Worm (Caenorhabditis elegans) whole organism, young adult: Measurements from ENCODE around the gene C17H12.12.

ENCODE experiments used
- B0019.2 ChIP-seq: fragments of 200-800 bp; sonication (Bioruptor generic); conservative IDR thresholded peaks from 2 replicates; pipeline ENCODE4 v1.3.6; 2022; ENCODE audit warnings: missing genetic modification reagents, missing genetic modification characterization, missing compliant biosample characterization
- B0035.1 ChIP-seq: sonication (generic microtip); optimal IDR thresholded peaks from 2 replicates; lab custom pipeline; 2016; ENCODE audit warnings: missing genetic modification characterization, mild to moderate bottlenecking, missing compliant biosample characterization, missing genotype, missing genetic modification reagents
- F37B4.10 ChIP-seq: fragments of 200-800 bp; sonication (Bioruptor generic); IDR thresholded peaks from 2 replicates; pipeline ENCODE4 v1.3.6; 2022; ENCODE audit warnings: missing genetic modification characterization, missing compliant biosample characterization
- F49E8.2 ChIP-seq: sonication (generic microtip); optimal IDR thresholded peaks from 3 replicates; lab custom pipeline; 2017; ENCODE audit warnings: missing genetic modification characterization, mild to moderate bottlenecking, missing compliant biosample characterization, antibody characterized with exemption, moderate library complexity; ENCODE audit not compliant: insufficient read depth
- T07F8.4 ChIP-seq: sonication (generic microtip); optimal IDR thresholded peaks from 2 replicates; lab custom pipeline; 2016; ENCODE audit warnings: mild to moderate bottlenecking, missing genetic modification characterization, moderate library complexity, missing compliant biosample characterization
- T26A5.8 ChIP-seq: sonication (generic microtip); optimal IDR thresholded peaks from 2 replicates; lab custom pipeline; 2016; ENCODE audit warnings: missing genetic modification characterization, missing compliant biosample characterization
- aptf-2 ChIP-seq: fragments of 200-800 bp; sonication (Bioruptor generic); conservative IDR thresholded peaks from 2 replicates; pipeline ENCODE4 v1.3.6; 2022; ENCODE audit warnings: missing genetic modification reagents, missing genetic modification characterization, missing compliant biosample characterization
- attf-3 ChIP-seq: fragments of 200-800 bp; sonication (Bioruptor generic); conservative IDR thresholded peaks from 2 replicates; pipeline ENCODE4 v1.3.6; 2022; ENCODE audit warnings: missing genetic modification reagents, missing genetic modification characterization, missing compliant biosample characterization
- attf-6 ChIP-seq: fragments of 200-800 bp; sonication (Bioruptor generic); IDR thresholded peaks from 2 replicates; pipeline ENCODE4 v1.3.6; 2022; ENCODE audit warnings: missing genetic modification reagents, missing genetic modification characterization, missing compliant biosample characterization
- bed-2 ChIP-seq: fragments of 200-800 bp; sonication (Bioruptor generic); IDR thresholded peaks from 2 replicates; pipeline ENCODE4 v1.3.6; 2022; ENCODE audit warnings: missing genetic modification reagents, missing genetic modification characterization, missing compliant biosample characterization
- ceh-58 ChIP-seq: fragments of 200-800 bp; sonication (Bioruptor generic); IDR thresholded peaks from 2 replicates; pipeline ENCODE4 v1.3.6; 2022; ENCODE audit warnings: missing genetic modification characterization, missing compliant biosample characterization
- die-1 ChIP-seq: sonication (generic microtip); optimal IDR thresholded peaks from 2 replicates; lab custom pipeline; 2016; ENCODE audit warnings: missing genotype, mild to moderate bottlenecking, missing genetic modification characterization, missing compliant biosample characterization
- egrh-3 ChIP-seq: fragments of 200-800 bp; sonication (Bioruptor generic); IDR thresholded peaks from 2 replicates; pipeline ENCODE4 v1.3.6; 2022; ENCODE audit warnings: missing genetic modification reagents, missing genetic modification characterization, missing compliant biosample characterization
- ekl-4 ChIP-seq: fragments of 200-800 bp; sonication (Bioruptor generic); IDR thresholded peaks from 2 replicates; pipeline ENCODE4 v1.3.6; 2022; ENCODE audit warnings: missing genetic modification reagents, missing genetic modification characterization, missing compliant biosample characterization
- hmg-1.2 ChIP-seq: fragments of 200-800 bp; sonication (Bioruptor generic); IDR thresholded peaks from 2 replicates; pipeline ENCODE4 v1.3.6; 2022; ENCODE audit warnings: missing genetic modification reagents, missing genetic modification characterization, missing compliant biosample characterization
- hmg-20 ChIP-seq: fragments of 200-800 bp; sonication (Bioruptor generic); IDR thresholded peaks from 2 replicates; pipeline ENCODE4 v1.3.6; 2022; ENCODE audit warnings: missing genetic modification reagents, missing genetic modification characterization, missing compliant biosample characterization
- lin-40 ChIP-seq: sonication (generic microtip); optimal IDR thresholded peaks from 2 replicates; lab custom pipeline; 2016; ENCODE audit warnings: missing genetic modification characterization, mild to moderate bottlenecking, missing compliant biosample characterization, missing genotype, missing genetic modification reagents
- lin-54 ChIP-seq: fragments of 200-800 bp; sonication (Bioruptor generic); optimal IDR thresholded peaks from 2 replicates; lab custom pipeline; 2018; ENCODE audit warnings: mild to moderate bottlenecking, missing genetic modification characterization, missing compliant biosample characterization
- lsl-1 ChIP-seq: fragments of 200-800 bp; sonication (Bioruptor generic); optimal IDR thresholded peaks from 2 replicates; lab custom pipeline; 2018; ENCODE audit warnings: mild to moderate bottlenecking, missing genetic modification characterization, moderate library complexity, missing compliant biosample characterization
- madf-8 ChIP-seq: fragments of 200-800 bp; sonication (Bioruptor generic); conservative IDR thresholded peaks from 2 replicates; pipeline ENCODE4 v1.3.6; 2022; ENCODE audit warnings: missing genetic modification reagents, missing genetic modification characterization, missing compliant biosample characterization
- mes-4 ChIP-seq: sonication (generic microtip); optimal IDR thresholded peaks from 2 replicates; lab custom pipeline; 2016; ENCODE audit warnings: missing genotype, missing genetic modification characterization, missing compliant biosample characterization
- nfya-1 ChIP-seq: sonication (generic microtip); optimal IDR thresholded peaks from 2 replicates; lab custom pipeline; 2017; ENCODE audit warnings: antibody characterized with exemption, missing compliant biosample characterization, missing genetic modification characterization, borderline replicate concordance; ENCODE audit not compliant: insufficient read depth
- nhr-80 ChIP-seq: sonication (generic microtip); optimal IDR thresholded peaks from 2 replicates; lab custom pipeline; 2016; ENCODE audit warnings: missing genetic modification characterization, missing compliant biosample characterization
- pbrm-1 ChIP-seq: fragments of 200-800 bp; sonication (Bioruptor generic); IDR thresholded peaks from 2 replicates; pipeline ENCODE4 v1.3.6; 2022; ENCODE audit warnings: missing genetic modification reagents, missing genetic modification characterization, missing compliant biosample characterization
- rcor-1 ChIP-seq: fragments of 200-800 bp; sonication (Bioruptor generic); IDR thresholded peaks from 2 replicates; pipeline ENCODE4 v1.3.6; 2022; ENCODE audit warnings: missing genetic modification reagents, missing genetic modification characterization, missing compliant biosample characterization
- sdz-38 ChIP-seq: sonication (generic microtip); optimal IDR thresholded peaks from 2 replicates; lab custom pipeline; 2016; ENCODE audit warnings: missing genotype, missing genetic modification characterization, missing compliant biosample characterization
- snpc-1.1 ChIP-seq: sonication (generic microtip); optimal IDR thresholded peaks from 2 replicates; lab custom pipeline; 2017; ENCODE audit warnings: missing genetic modification characterization, mild to moderate bottlenecking, missing compliant biosample characterization, antibody characterized with exemption, moderate library complexity, missing genotype, missing genetic modification reagents; ENCODE audit not compliant: insufficient read depth
- snpc-1.3 ChIP-seq: sonication (generic microtip); optimal IDR thresholded peaks from 2 replicates; lab custom pipeline; 2017; ENCODE audit warnings: missing genetic modification characterization, mild to moderate bottlenecking, missing compliant biosample characterization, antibody characterized with exemption, moderate library complexity, missing genotype, missing genetic modification reagents; ENCODE audit not compliant: insufficient read depth
- snpc-4 ChIP-seq, 5 experiments: fragments of 150-350 bp in 1 of 5; sonication (generic microtip) in 4 of 5; optimal IDR thresholded peaks; 2 replicates each; lab custom pipeline; 2014 to 2018; ENCODE audit warnings: missing genetic modification characterization in 5 of 5, missing biosample characterization in 3 of 5, antibody characterized with exemption in 2 of 5, mild to moderate bottlenecking in 2 of 5, missing compliant biosample characterization in 2 of 5, missing genotype in 2 of 5, moderate library complexity in 2 of 5, missing genetic modification reagents in 1 of 5
- tbx-9 ChIP-seq: sonication (generic microtip); optimal IDR thresholded peaks from 2 replicates; lab custom pipeline; 2016; ENCODE audit warnings: borderline replicate concordance, missing genetic modification characterization, inconsistent platforms, missing compliant biosample characterization
- tlf-1 ChIP-seq: fragments of 200-800 bp; sonication (Bioruptor generic); optimal IDR thresholded peaks from 2 replicates; lab custom pipeline; 2018; ENCODE audit warnings: mild to moderate bottlenecking, missing genetic modification characterization, missing compliant biosample characterization
- unc-130 ChIP-seq: sonication (generic microtip); optimal IDR thresholded peaks from 2 replicates; lab custom pipeline; 2016; ENCODE audit warnings: missing genetic modification reagents, missing genetic modification characterization, missing compliant biosample characterization
- unc-62 ChIP-seq: fragments of 150-350 bp; optimal IDR thresholded peaks from 2 replicates; lab custom pipeline; 2014; ENCODE audit warnings: missing biosample characterization, missing genetic modification reagents, missing genetic modification characterization
- xnd-1 ChIP-seq: sonication (generic microtip); optimal IDR thresholded peaks from 2 replicates; lab custom pipeline; 2016; ENCODE audit warnings: missing genotype, missing genetic modification reagents, missing genetic modification characterization, missing compliant biosample characterization
- ztf-18 ChIP-seq: sonication (generic microtip); optimal IDR thresholded peaks from 2 replicates; lab custom pipeline; 2016; ENCODE audit warnings: missing genotype, mild to moderate bottlenecking, missing genetic modification characterization, missing compliant biosample characterization

Gene C17H12.12

ce11 chrIV:6793310-6793966 is 2.3 kb upstream of the C17H12.12 start:
- no peak for TF ChIP-seq T07F8.4 (tag; lab: Kevin White, UChicago)
- TF ChIP-seq egrh-3 (GFP tag; lab: Robert Waterston, UW): no peak
- no peak for TF ChIP-seq B0019.2 (GFP tag; lab: Robert Waterston, UW)
- TF ChIP-seq xnd-1: no peak
- TF ChIP-seq bed-2 (GFP tag; lab: Robert Waterston, UW): no peak
- no peak for TF ChIP-seq attf-3 (GFP tag; lab: Robert Waterston, UW)
- TF ChIP-seq T26A5.8: no peak
- TF ChIP-seq ceh-58 (GFP tag; lab: Robert Waterston, UW): peak; percentile 88; the same call in 1 of the 2 replicates
- peak; percentile 18 for TF ChIP-seq lin-54 (GFP tag; lab: Kevin White, UChicago)
- 0 out of 2 replicates have a peak, but pooled peaks have one; percentile 11 for TF ChIP-seq madf-8
- TF ChIP-seq ztf-18 (tag; lab: Kevin White, UChicago): peak; percentile 35
- TF ChIP-seq hmg-20 (GFP tag; lab: Robert Waterston, UW): no peak
- no peak for TF ChIP-seq F49E8.2 (tag; lab: Kevin White, UChicago)
- no peak for TF ChIP-seq sdz-38 (tag; lab: Kevin White, UChicago)
- TF ChIP-seq pbrm-1 (GFP tag; lab: Robert Waterston, UW): no peak
- no peak for TF ChIP-seq tbx-9 (tag; lab: Kevin White, UChicago)
- TF ChIP-seq rcor-1: no peak
- TF ChIP-seq tlf-1 (GFP tag; lab: Kevin White, UChicago): no peak
- peak; percentile 98 for TF ChIP-seq attf-6 (GFP tag; lab: Robert Waterston, UW)
- no peak for TF ChIP-seq die-1 (tag; lab: Kevin White, UChicago)
- TF ChIP-seq F37B4.10 (GFP tag; lab: Robert Waterston, UW): no peak
- no peak for TF ChIP-seq B0035.1 (tag; lab: Kevin White, UChicago)
- no peak for TF ChIP-seq snpc-4 (GFP tag; optimal IDR thresholded peaks at IDR 0.05; lab: Kevin White, UChicago)
- peak in 1 of 4 experiments; percentile 40 for TF ChIP-seq snpc-4 (tag; optimal IDR thresholded peaks at IDR 0.05; lab: Kevin White, UChicago)
- no peak for TF ChIP-seq aptf-2 (GFP tag; lab: Robert Waterston, UW)
- no peak for TF ChIP-seq ekl-4 (GFP tag; lab: Robert Waterston, UW)
- TF ChIP-seq snpc-1.3 (tag; lab: Kevin White, UChicago): no peak
- TF ChIP-seq snpc-1.1 (tag; lab: Kevin White, UChicago): no peak
- TF ChIP-seq unc-130 (GFP tag; lab: Kevin White, UChicago): no peak
- TF ChIP-seq mes-4: no peak
- peak; percentile 20 for TF ChIP-seq lsl-1 (GFP tag; lab: Kevin White, UChicago)
- no peak for TF ChIP-seq nfya-1
- no peak for TF ChIP-seq hmg-1.2 (GFP tag; lab: Robert Waterston, UW)

DNA sequence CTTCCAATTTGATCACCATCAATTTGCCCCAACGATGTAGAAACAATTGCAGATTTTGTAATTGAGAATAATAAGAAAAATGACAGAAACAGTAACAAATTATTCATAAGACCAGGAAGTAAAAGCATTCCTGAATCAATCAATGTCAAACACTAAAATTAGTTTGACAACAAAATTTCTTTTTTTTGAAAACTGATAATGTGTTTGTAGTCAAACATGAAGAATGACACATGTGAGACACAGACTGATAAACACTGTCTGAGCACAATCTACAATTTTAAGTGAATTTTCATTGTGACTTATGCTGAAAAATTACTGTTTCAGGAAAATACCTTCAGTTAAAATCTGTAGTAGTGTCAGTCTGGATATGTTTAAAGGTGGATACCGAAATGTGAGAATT is 6.4 kb downstream of the C17H12.12 start, which contains the start of the genes cest-4 and C17H12.11:
TSS of gene cest-4 (minus strand) at position 206 of the 400 bp plus-strand sequence.
TSS of gene C17H12.11 (plus strand) at position 256 of the 400 bp plus-strand sequence.
- TF ChIP-seq lin-40 (no peak), unc-62 (GFP tag; lab: Kevin White, UChicago) (peak; percentile 25), nhr-80 (tag; lab: Kevin White, UChicago) (peak; percentile 80)
